Worm (Caenorhabditis elegans) whole organism, midembryonic: ENCODE data around the gene srw-53.

Experiments used
- cog-1 ChIP-seq: sonication (generic microtip); optimal IDR thresholded peaks from 2 replicates; lab custom pipeline; 2016; ENCODE audit warnings: missing genetic modification characterization, missing compliant biosample characterization
- ztf-29 ChIP-seq: fragments of 200-800 bp; sonication (Bioruptor generic); IDR thresholded peaks from 2 replicates; pipeline ENCODE4 v1.3.6; 2022; ENCODE audit warnings: missing genetic modification reagents, missing genetic modification characterization, missing compliant biosample characterization

DNA sequence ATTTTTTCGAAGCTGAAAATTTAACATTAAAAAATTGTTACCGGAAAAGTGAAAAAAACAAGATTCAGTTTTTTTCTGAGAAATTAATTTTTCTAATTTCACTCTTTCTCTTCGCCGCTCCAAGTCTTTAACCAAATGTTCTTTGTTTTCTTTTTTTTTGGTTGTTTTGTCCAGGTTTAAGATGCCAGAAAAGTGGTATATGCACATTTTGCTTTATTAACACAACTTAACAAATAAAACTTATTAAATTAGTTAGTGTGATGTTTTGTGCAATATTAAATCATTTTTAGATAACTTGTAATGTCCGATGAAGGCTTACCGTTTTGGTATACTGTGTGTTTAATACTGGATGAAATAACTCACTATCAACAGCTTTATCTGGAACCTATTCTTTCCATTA is at the start of gene srw-53:
- TF ChIP-seq ztf-29 (GFP tag; lab: Robert Waterston, UW): no peak
- no peak for TF ChIP-seq cog-1 (tag; lab: Kevin White, UChicago)
